Worm (Caenorhabditis elegans) whole organism, midembryonic: ENCODE results near the gene cln-3.3.
"Not testable (repeated sequence)": the region's sequence is repeated elsewhere in the genome, so short reads cannot be mapped to it uniquely, and the experiment has no call there.

Experiments
- T22C8.4 ChIP-seq: fragments of 200-800 bp; sonication (Bioruptor generic); IDR thresholded peaks from 2 replicates; pipeline ENCODE4 v1.3.6; 2022; ENCODE audit warnings: missing genetic modification characterization, missing compliant biosample characterization
- cog-1 ChIP-seq: sonication (generic microtip); optimal IDR thresholded peaks from 2 replicates; lab custom pipeline; 2016; ENCODE audit warnings: missing genetic modification characterization, missing compliant biosample characterization
- flt-1 ChIP-seq: fragments of 200-800 bp; sonication (Bioruptor generic); IDR thresholded peaks from 2 replicates; pipeline ENCODE4 v1.3.6; 2022; ENCODE audit warnings: missing genetic modification characterization, missing compliant biosample characterization
- klf-2 ChIP-seq: fragments of 200-800 bp; sonication (Bioruptor generic); conservative IDR thresholded peaks from 2 replicates; pipeline ENCODE4 v1.3.6; 2022; ENCODE audit warnings: missing genetic modification reagents, missing genetic modification characterization, missing compliant biosample characterization
- med-1 ChIP-seq: sonication (generic microtip); optimal IDR thresholded peaks from 2 replicates; lab custom pipeline; 2017; ENCODE audit warnings: missing genetic modification characterization, mild to moderate bottlenecking, missing compliant biosample characterization, antibody characterized with exemption, missing genetic modification reagents; ENCODE audit not compliant: insufficient read depth
- ref-1 ChIP-seq: fragments of 200-800 bp; sonication (Bioruptor generic); conservative IDR thresholded peaks from 2 replicates; pipeline ENCODE4 v1.3.6; 2022; ENCODE audit warnings: missing genetic modification reagents, missing genetic modification characterization, missing compliant biosample characterization
- tab-1 ChIP-seq: fragments of 200-800 bp; sonication (Bioruptor generic); IDR thresholded peaks from 2 replicates; pipeline ENCODE4 v1.3.6; 2022; ENCODE audit warnings: missing genetic modification characterization, missing compliant biosample characterization
- ztf-23 ChIP-seq: fragments of 200-800 bp; sonication (Bioruptor generic); IDR thresholded peaks from 2 replicates; pipeline ENCODE4 v1.3.6; 2022; ENCODE audit warnings: missing genetic modification reagents, missing genetic modification characterization, missing compliant biosample characterization
- ztf-29 ChIP-seq: fragments of 200-800 bp; sonication (Bioruptor generic); IDR thresholded peaks from 2 replicates; pipeline ENCODE4 v1.3.6; 2022; ENCODE audit warnings: missing genetic modification reagents, missing genetic modification characterization, missing compliant biosample characterization

cln-3.3 gene

DNA sequence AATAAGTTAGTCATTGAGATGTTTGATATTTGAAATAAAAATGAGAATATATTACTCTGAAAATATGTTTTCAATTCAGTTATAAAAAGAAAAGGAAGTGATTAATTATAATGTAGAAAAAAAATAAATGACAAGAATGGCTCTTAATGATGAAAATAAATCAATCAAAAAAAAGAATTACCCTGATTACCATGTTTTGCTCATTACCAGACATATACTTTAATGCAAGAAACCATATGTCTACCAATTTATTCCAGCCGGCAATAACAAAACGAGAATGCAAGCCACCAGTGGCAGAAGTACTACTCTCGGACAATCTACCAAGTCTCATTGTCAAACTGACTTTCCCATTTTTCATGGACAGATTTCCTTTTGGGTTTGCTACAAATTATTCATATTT, 935 bp downstream of the cln-3.3 start:
- TF ChIP-seq med-1 (GFP tag; lab: Kevin White, UChicago) (no peak), ztf-29 (GFP tag; lab: Robert Waterston, UW) (no peak), ztf-23 (no peak), klf-2 (GFP tag; lab: Robert Waterston, UW) (no peak), cog-1 (tag; lab: Kevin White, UChicago) (no peak), flt-1 (GFP tag; lab: Robert Waterston, UW) (no peak), T22C8.4 (GFP tag; lab: Robert Waterston, UW) (no peak), tab-1 (GFP tag; lab: Robert Waterston, UW) (no peak), ref-1 (GFP tag; lab: Robert Waterston, UW) (no peak)

DNA sequence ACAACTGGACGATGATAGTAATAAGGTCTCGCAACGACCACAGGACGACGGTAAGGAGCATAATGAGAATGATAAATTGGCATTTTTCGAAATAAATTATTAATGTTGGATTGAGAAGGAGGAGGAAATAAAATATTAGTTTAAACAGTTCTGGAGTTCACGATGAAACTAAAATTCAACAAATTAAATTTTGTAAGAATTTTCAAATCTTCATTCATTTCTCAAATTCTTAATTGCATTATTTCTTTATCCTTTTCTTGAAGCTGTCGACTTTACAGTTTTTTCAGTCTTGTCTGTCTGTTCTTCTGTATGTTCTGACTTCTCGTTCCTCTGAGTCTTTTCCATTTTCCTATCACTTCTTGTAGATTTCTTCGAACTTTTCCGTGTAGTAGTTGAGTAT, 3.9 kb downstream of the cln-3.3 start, which contains the start of gene ZC190.7:
Gene ZC190.7 (minus strand): TSS at position 101 of the 400 bp plus-strand sequence.
- no peak for TF ChIP-seq cog-1 (tag; lab: Kevin White, UChicago)

DNA sequence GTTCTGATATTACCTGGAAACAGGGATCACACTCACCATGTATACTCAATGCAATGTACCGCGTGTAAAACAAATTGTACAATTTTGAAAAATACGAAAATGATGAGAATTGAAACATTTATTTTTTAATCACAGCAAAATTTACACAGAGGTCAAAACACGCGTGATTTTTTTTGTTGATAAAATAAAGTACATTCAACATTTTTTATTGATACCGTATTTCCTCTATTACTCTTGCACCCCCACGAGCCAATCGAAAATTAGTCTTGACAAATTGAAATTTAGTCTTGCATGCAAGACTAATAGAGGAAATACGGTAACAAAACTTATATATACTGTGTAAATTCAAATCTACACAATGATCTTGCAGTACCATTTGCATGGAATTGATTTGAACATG, 4.9 kb downstream of the cln-3.3 start, which contains the start of gene ZC190.8:
Gene ZC190.8 (minus strand): TSS at position 101 of the 400 bp plus-strand sequence.
- TF ChIP-seq tab-1 (GFP tag; lab: Robert Waterston, UW) = no peak
- TF ChIP-seq flt-1 (GFP tag; lab: Robert Waterston, UW) = no peak
- no peak for TF ChIP-seq ref-1 (GFP tag; lab: Robert Waterston, UW)
- no peak for TF ChIP-seq T22C8.4 (GFP tag; lab: Robert Waterston, UW)
- TF ChIP-seq ztf-29 (GFP tag; lab: Robert Waterston, UW) = no peak
- TF ChIP-seq klf-2 (GFP tag; lab: Robert Waterston, UW) = no peak
- no peak for TF ChIP-seq ztf-23
- TF ChIP-seq cog-1 (tag; lab: Kevin White, UChicago) = no peak
- no peak for TF ChIP-seq med-1 (GFP tag; lab: Kevin White, UChicago)

DNA sequence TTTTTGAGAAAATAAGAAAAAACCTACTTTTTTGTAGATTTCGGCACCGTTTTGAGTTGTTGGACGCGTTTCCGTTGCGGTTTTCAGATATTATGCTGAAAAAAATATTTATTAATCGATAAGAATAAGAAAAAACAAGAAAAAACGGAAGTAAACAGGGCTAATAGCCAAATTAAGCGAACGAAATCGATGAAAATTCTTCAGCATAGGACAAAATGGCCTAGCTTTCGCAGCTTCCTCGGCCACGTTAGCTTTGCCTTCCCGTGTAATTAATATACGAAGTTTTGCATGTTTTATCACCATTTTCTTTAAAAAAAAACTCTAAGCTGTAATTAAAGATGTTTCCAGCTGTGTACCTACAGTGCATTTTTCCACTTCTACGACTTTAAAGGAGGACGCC, 13.4 kb downstream of the cln-3.3 start, which contains the start of gene ZC190.10:
Gene ZC190.10 (minus strand): TSS at position 101 of the 400 bp plus-strand sequence.
- TF ChIP-seq med-1 (GFP tag; lab: Kevin White, UChicago); ztf-23; tab-1 (GFP tag; lab: Robert Waterston, UW): not testable (repeated sequence)

DNA sequence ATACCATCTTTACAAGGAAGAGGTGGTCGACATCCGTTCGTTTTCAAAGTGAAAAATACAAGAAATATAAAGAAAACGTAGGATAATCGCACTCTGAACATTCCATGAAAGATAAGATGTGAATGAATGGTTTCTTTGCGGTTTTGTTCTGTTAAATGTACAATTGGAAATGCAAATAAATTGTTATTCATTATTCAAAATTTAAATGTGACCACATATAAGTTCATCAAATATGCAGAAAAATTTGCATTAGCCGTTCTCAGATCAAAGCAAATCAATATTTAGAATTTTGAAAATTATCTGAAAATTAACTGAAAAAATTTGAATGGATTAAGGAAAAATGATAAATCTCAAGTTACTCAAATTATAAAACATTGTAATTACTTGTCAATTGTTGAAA, 29.1 kb downstream of the cln-3.3 start, which contains the start of gene ZC178.2:
Gene ZC178.2 (minus strand): TSS at position 101 of the 400 bp plus-strand sequence.
- TF ChIP-seq flt-1 (GFP tag; lab: Robert Waterston, UW) = no peak
- TF ChIP-seq ztf-29 (GFP tag; lab: Robert Waterston, UW) = no peak
- TF ChIP-seq med-1 (GFP tag; lab: Kevin White, UChicago) = no peak
- no peak for TF ChIP-seq cog-1 (tag; lab: Kevin White, UChicago)
- TF ChIP-seq ref-1 (GFP tag; lab: Robert Waterston, UW) = no peak
- no peak for TF ChIP-seq tab-1 (GFP tag; lab: Robert Waterston, UW)
- no peak for TF ChIP-seq T22C8.4 (GFP tag; lab: Robert Waterston, UW)
- TF ChIP-seq ztf-23 = no peak
- TF ChIP-seq klf-2 (GFP tag; lab: Robert Waterston, UW) = no peak

DNA sequence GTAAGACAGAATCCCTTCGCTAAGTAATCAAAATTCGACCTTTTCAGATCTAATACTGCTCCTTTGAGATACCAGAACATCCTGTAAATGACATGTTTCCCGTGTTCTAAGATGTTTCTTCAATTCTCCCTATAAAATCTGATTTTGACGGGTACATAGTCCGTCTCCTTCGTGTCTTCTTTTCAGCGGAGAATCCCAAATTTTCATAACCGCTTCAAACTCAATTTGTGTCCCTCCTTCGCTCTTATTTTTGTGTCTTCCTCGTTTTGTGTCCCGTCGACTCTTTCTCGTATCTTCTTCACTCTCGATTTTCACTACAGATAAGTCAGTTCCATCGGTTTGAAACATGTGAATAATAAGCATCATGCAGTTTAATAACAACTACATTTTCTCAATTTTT, 33.3 kb downstream of the cln-3.3 start, which contains the start of gene glr-5:
Gene glr-5 (plus strand): TSS at position 321 of the 400 bp plus-strand sequence.
- TF ChIP-seq ztf-23 (no peak), flt-1 (GFP tag; lab: Robert Waterston, UW) (no peak), ztf-29 (GFP tag; lab: Robert Waterston, UW) (no peak), tab-1 (GFP tag; lab: Robert Waterston, UW) (no peak), ref-1 (GFP tag; lab: Robert Waterston, UW) (no peak), cog-1 (tag; lab: Kevin White, UChicago) (no peak), klf-2 (GFP tag; lab: Robert Waterston, UW) (no peak), med-1 (GFP tag; lab: Kevin White, UChicago) (no peak), T22C8.4 (GFP tag; lab: Robert Waterston, UW) (no peak)

DNA sequence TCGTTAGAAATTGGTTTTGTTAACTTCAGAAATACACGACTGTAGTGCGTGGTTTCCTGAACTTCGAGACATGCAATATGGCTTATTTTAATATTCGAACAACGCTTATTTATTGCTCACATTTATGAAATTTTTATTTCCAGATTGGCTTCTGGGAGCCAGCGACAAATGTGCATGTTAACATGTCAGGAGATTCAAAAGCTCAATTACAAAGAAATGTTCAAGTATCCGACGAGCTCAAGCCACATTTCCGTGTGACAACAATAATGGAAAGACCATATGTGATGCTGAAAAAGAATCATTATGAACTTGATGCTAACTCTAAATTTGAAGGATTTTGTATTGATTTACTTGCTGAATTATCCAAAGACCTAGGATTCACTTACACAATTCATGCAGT, 35.5 kb downstream of the cln-3.3 start:
- no peak for TF ChIP-seq cog-1 (tag; lab: Kevin White, UChicago)
- TF ChIP-seq med-1 (GFP tag; lab: Kevin White, UChicago) = no peak
- no peak for TF ChIP-seq ref-1 (GFP tag; lab: Robert Waterston, UW)
- TF ChIP-seq ztf-29 (GFP tag; lab: Robert Waterston, UW) = no peak

DNA sequence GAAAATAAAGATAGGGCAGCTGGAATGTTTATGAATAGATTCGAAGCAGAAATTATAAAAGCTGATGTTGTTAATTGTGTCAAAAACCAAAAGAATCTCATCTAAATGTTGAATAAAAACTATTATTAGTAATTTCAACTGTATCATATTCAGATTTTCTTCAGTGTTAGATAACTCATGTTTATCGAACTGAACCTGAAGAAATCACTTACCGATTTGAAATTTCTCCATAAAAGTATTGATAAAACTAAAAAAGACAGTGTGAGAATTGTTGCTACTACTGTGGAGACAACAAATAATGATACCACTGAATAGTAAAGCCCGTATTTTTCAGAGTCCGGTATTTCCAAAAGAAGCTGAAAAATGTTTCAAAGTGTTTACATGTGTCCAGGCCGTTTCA, 39.3 kb downstream of the cln-3.3 start, which contains the start of gene ZC196.8:
Gene ZC196.8 (minus strand): TSS at position 101 of the 400 bp plus-strand sequence.
- TF ChIP-seq cog-1 (tag; lab: Kevin White, UChicago); flt-1 (GFP tag; lab: Robert Waterston, UW); tab-1 (GFP tag; lab: Robert Waterston, UW): not testable (repeated sequence)

DNA sequence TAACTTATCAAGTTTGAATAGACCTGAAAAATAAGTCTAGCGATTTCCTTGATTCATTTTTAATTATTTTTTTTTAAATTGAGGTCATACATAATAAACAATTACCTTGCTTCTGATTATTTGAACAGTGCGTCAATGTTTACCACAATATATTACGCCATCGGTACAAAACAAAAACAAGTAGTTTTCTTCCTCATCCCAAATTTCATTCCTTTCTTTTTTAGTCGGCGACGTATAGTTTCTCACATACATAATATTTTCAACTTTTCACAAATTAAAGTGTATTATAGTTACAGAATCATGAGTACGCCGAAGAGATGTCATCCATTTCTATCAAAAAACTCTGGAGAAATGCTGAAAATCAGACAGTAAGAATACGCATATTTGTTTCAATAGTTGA, 43.4 kb downstream of the cln-3.3 start, which contains the start of gene droe-8:
Gene droe-8 (plus strand): TSS at position 301 of the 400 bp plus-strand sequence.
- not testable (repeated sequence) for TF ChIP-seq cog-1 (tag; lab: Kevin White, UChicago); tab-1 (GFP tag; lab: Robert Waterston, UW); ztf-29 (GFP tag; lab: Robert Waterston, UW)

DNA sequence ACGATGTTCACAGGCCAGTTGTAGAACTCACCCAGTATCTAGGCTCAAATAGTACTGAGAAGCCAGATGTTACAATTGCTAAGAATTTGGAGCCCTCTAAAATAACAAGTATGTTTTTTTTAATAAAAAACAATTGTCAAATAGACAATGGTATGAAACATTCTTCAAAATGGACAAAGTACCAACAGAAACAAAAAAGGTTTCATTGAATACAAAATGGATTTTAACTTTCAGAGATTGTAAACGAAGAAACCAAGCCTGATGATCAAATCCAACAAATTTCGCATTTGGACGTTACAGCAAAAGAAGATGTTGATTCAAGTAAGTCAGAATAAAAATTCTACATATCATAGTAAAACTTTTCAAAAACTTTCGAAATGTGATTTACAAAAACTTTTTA, 44.2 kb downstream of the cln-3.3 start, which contains the start of gene ZC196.9:
Gene ZC196.9 (minus strand): TSS at position 101 of the 400 bp plus-strand sequence.
- TF ChIP-seq flt-1 (GFP tag; lab: Robert Waterston, UW) (no peak), T22C8.4 (GFP tag; lab: Robert Waterston, UW) (no peak), tab-1 (GFP tag; lab: Robert Waterston, UW) (no peak), ref-1 (GFP tag; lab: Robert Waterston, UW) (no peak), cog-1 (tag; lab: Kevin White, UChicago) (no peak), med-1 (GFP tag; lab: Kevin White, UChicago) (no peak), klf-2 (GFP tag; lab: Robert Waterston, UW) (no peak), ztf-29 (GFP tag; lab: Robert Waterston, UW) (no peak), ztf-23 (no peak)
